Fruit fly (Drosophila melanogaster): ENCODE measurements around the gene RpS13.

RpS13 gene

dm6 chr2L:8350560-8351171, 13.8 kb downstream of the RpS13 start (continued):
- TF ChIP-seq CG9609 (GFP tag; optimal IDR thresholded peaks at IDR 0.05), result no peak
- peak; percentile 63 for TF ChIP-seq CG15269 (tag; optimal IDR thresholded peaks at IDR 0.05)
- peak; percentile 39 for TF ChIP-seq salm (tag; optimal IDR thresholded peaks at IDR 0.05)
- no peak for TF ChIP-seq Doc2 (GFP tag; IDR thresholded peaks at IDR 0.05)
- peak; percentile 52; the same call in 1 of the 2 replicates for TF ChIP-seq CG14014 (GFP tag; IDR thresholded peaks at IDR 0.05)
- peak; percentile 76 for TF ChIP-seq Atf6 (GFP tag; IDR thresholded peaks at IDR 0.05)
- peak; percentile 75 for TF ChIP-seq Fer1 (GFP tag; optimal IDR thresholded peaks at IDR 0.05)
- no peak for TF ChIP-seq CG9437 (GFP tag; optimal IDR thresholded peaks at IDR 0.05)
- TF ChIP-seq wek (GFP tag; optimal IDR thresholded peaks at IDR 0.05), result peak; percentile 52
- TF ChIP-seq luna (GFP tag; optimal IDR thresholded peaks at IDR 0.05), result peak; percentile 35
- TF ChIP-seq lola (GFP tag; optimal IDR thresholded peaks at IDR 0.05), result no peak
- peak in 1 of 2 experiments; percentile 21 for TF ChIP-seq dpn (GFP tag; optimal IDR thresholded peaks at IDR 0.05)
- TF ChIP-seq Med (GFP tag), result peak; percentile 86
- TF ChIP-seq Antp (GFP tag; optimal IDR thresholded peaks at IDR 0.05), result no peak
- peak; percentile 55 for TF ChIP-seq CG17385 (GFP tag; optimal IDR thresholded peaks at IDR 0.05)
- TF ChIP-seq sob (GFP tag; IDR thresholded peaks at IDR 0.05), result peak; percentile 55; the same call in 1 of the 2 replicates
- peak; percentile 52 for TF ChIP-seq Hand (GFP tag; optimal IDR thresholded peaks at IDR 0.05)
- TF ChIP-seq CG1233 (GFP tag; optimal IDR thresholded peaks at IDR 0.05), result peak; percentile 44
- TF ChIP-seq sug (tag; optimal IDR thresholded peaks at IDR 0.05), result peak; percentile 46
- TF ChIP-seq CG3726 (GFP tag; IDR thresholded peaks at IDR 0.05), result no peak
- TF ChIP-seq exex (tag; optimal IDR thresholded peaks at IDR 0.05), result peak; percentile 88
- no peak for TF ChIP-seq crc (GFP tag; optimal IDR thresholded peaks at IDR 0.05)
- peak; percentile 69 for TF ChIP-seq PHDP (tag; optimal IDR thresholded peaks at IDR 0.05)
- TF ChIP-seq hth (optimal IDR thresholded peaks at IDR 0.05), result no peak
- TF ChIP-seq CG18599 (GFP tag; optimal IDR thresholded peaks at IDR 0.05), result peak; percentile 62
- peak; percentile 54 for TF ChIP-seq Fer3 (tag; optimal IDR thresholded peaks at IDR 0.05)
- TF ChIP-seq vnd (GFP tag; IDR thresholded peaks at IDR 0.05; ENCODE audit: partially characterized antibody), result no peak
- TF ChIP-seq CG8924 (tag; optimal IDR thresholded peaks at IDR 0.05), result peak; percentile 26
- peak; percentile 17 for TF ChIP-seq CG18011 (GFP tag; optimal IDR thresholded peaks at IDR 0.05)
- TF ChIP-seq CG8478 (optimal IDR thresholded peaks at IDR 0.05), result no peak
- peak; percentile 22 for TF ChIP-seq org-1 (GFP tag; optimal IDR thresholded peaks at IDR 0.05)
- peak; percentile 30 for TF ChIP-seq Bteb2 (GFP tag; optimal IDR thresholded peaks at IDR 0.05)
- TF ChIP-seq fd3F (GFP tag; optimal IDR thresholded peaks at IDR 0.05), result peak; percentile 28
- TF ChIP-seq CG7372 (GFP tag; IDR thresholded peaks at IDR 0.05), result peak; percentile 68
- no peak for TF ChIP-seq Trl (optimal IDR thresholded peaks at IDR 0.05)
- TF ChIP-seq Trl (GFP tag; optimal IDR thresholded peaks at IDR 0.05), result peak; percentile 8
- TF ChIP-seq Sox100B (GFP tag; optimal IDR thresholded peaks at IDR 0.05), result peak; percentile 8
- peak; percentile 24 for TF ChIP-seq CG12659 (GFP tag; optimal IDR thresholded peaks at IDR 0.05)
- TF ChIP-seq Eip74EF (GFP tag; optimal IDR thresholded peaks at IDR 0.05), result peak in 1 of 2 experiments; percentile 23
- peak; percentile 71 for TF ChIP-seq CrebB (tag; optimal IDR thresholded peaks at IDR 0.05)
- TF ChIP-seq otp (GFP tag; IDR thresholded peaks at IDR 0.05), result 0 out of 3 replicates have a peak, but pooled peaks have one; percentile 26
- TF ChIP-seq H2.0 (GFP tag; IDR thresholded peaks at IDR 0.05), result 0 out of 2 replicates have a peak, but pooled peaks have one; percentile 8
- peak; percentile 17 for TF ChIP-seq YL-1 (GFP tag; optimal IDR thresholded peaks at IDR 0.05)
- 0 out of 3 replicates have a peak, but pooled peaks have one; percentile 36 for TF ChIP-seq so (GFP tag; IDR thresholded peaks at IDR 0.05)
- no peak for TF ChIP-seq CG4854 (GFP tag; optimal IDR thresholded peaks at IDR 0.05)
- TF ChIP-seq disco-r (GFP tag; optimal IDR thresholded peaks at IDR 0.05), result no peak
- TF ChIP-seq Asciz (GFP tag; optimal IDR thresholded peaks at IDR 0.05), result peak; percentile 39
- TF ChIP-seq CG13424 (tag; optimal IDR thresholded peaks at IDR 0.05), result peak; percentile 31
- TF ChIP-seq kah (GFP tag; optimal IDR thresholded peaks at IDR 0.05), result no peak
- TF ChIP-seq CG4707 (GFP tag; optimal IDR thresholded peaks at IDR 0.05), result peak; percentile 35

Measured in whole organism, embryonic.